Worm (Caenorhabditis elegans) whole organism, mixed stage, embryonic: ENCODE data around the gene K11H12.1.

ENCODE experiments used
- blmp-1 ChIP-seq: fragments of 150-350 bp; optimal IDR thresholded peaks from 2 replicates; lab custom pipeline; 2014; ENCODE audit warnings: missing biosample characterization, missing genetic modification characterization
- ces-1 ChIP-seq: fragments of 150-350 bp; optimal IDR thresholded peaks from 2 replicates; lab custom pipeline; 2014; ENCODE audit warnings: missing biosample characterization, missing genetic modification reagents, missing genetic modification characterization
- drap-1 ChIP-seq: fragments of 200-800 bp; sonication (Bioruptor generic); optimal IDR thresholded peaks from 3 replicates; lab custom pipeline; 2018; ENCODE audit warnings: mild to moderate bottlenecking, missing genetic modification characterization, missing compliant biosample characterization
- lsy-2 ChIP-seq: fragments of 150-350 bp; optimal IDR thresholded peaks from 2 replicates; lab custom pipeline; 2014; ENCODE audit warnings: missing biosample characterization, missing genetic modification characterization
- mep-1 ChIP-seq: fragments of 150-350 bp; optimal IDR thresholded peaks from 2 replicates; lab custom pipeline; 2017; ENCODE audit warnings: missing biosample characterization, missing genetic modification reagents, missing genetic modification characterization, inconsistent platforms
- nhr-12 ChIP-seq: fragments of 150-350 bp; optimal IDR thresholded peaks from 2 replicates; lab custom pipeline; 2014; ENCODE audit warnings: missing biosample characterization, missing genetic modification characterization
- nhr-76 ChIP-seq: sonication (generic microtip); optimal IDR thresholded peaks from 2 replicates; lab custom pipeline; 2017; ENCODE audit warnings: missing biosample characterization, missing genetic modification characterization
- snpc-4 ChIP-seq: fragments of 150-350 bp; optimal IDR thresholded peaks from 2 replicates; lab custom pipeline; 2014; ENCODE audit warnings: missing biosample characterization, missing genetic modification characterization
- sptf-1 ChIP-seq: sonication (generic microtip); optimal IDR thresholded peaks from 2 replicates; lab custom pipeline; 2017; ENCODE audit warnings: mild to moderate bottlenecking, missing genetic modification characterization, moderate library complexity, missing compliant biosample characterization
- unc-120 ChIP-seq: sonication (generic microtip); optimal IDR thresholded peaks from 2 replicates; lab custom pipeline; 2017; ENCODE audit warnings: missing genetic modification characterization, missing compliant biosample characterization; ENCODE audit not compliant: poor library complexity, severe bottlenecking
- unc-39 ChIP-seq: fragments of 150-350 bp; optimal IDR thresholded peaks from 2 replicates; lab custom pipeline; 2014; ENCODE audit warnings: missing biosample characterization, missing genetic modification characterization
- unc-62 ChIP-seq: fragments of 150-350 bp; optimal IDR thresholded peaks from 2 replicates; lab custom pipeline; 2014; ENCODE audit warnings: missing biosample characterization, missing genetic modification reagents, missing genetic modification characterization
- ztf-11 ChIP-seq: fragments of 150-350 bp; optimal IDR thresholded peaks from 2 replicates; lab custom pipeline; 2014; ENCODE audit warnings: missing biosample characterization, missing genetic modification characterization

DNA sequence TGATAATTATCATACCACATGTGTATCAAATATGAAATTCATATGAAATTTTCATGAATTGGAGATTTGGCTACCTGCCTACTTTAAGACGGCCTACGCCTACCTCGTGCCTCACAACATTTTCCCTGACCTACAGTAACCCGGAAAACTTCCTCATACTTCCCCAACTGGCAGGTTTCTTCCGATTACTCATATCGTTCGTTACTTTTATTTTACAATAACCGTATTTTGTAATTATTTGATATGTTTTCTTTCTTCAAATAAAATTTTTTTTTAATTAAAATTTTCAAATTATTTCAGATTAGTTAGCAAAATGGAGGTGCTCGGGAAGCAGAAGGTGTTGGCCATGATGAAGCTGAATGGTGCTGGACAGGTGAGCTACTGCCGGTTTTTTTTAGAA is 26.0 kb downstream of the K11H12.1 start, which contains the start of gene nhr-76:
- TF ChIP-seq nhr-12: no peak
- no peak for TF ChIP-seq unc-39 (tag; lab: Kevin White, UChicago)
- no peak for TF ChIP-seq lsy-2 (tag; lab: Kevin White, UChicago)
- no peak for TF ChIP-seq drap-1 (GFP tag; lab: Kevin White, UChicago)
- no peak for TF ChIP-seq mep-1
- no peak for TF ChIP-seq snpc-4 (tag; lab: Kevin White, UChicago)
- no peak for TF ChIP-seq unc-120 (tag; lab: Kevin White, UChicago)
- no peak for TF ChIP-seq sptf-1 (tag; lab: Kevin White, UChicago)
- TF ChIP-seq blmp-1: no peak
- no peak for TF ChIP-seq ces-1 (GFP tag; lab: Kevin White, UChicago)
- no peak for TF ChIP-seq nhr-76
- TF ChIP-seq ztf-11 (tag; lab: Kevin White, UChicago): no peak
- no peak for TF ChIP-seq unc-62 (GFP tag; lab: Kevin White, UChicago)
